Fruit fly (Drosophila melanogaster): Measurements from ENCODE around the gene Cpr67B.

DNA sequence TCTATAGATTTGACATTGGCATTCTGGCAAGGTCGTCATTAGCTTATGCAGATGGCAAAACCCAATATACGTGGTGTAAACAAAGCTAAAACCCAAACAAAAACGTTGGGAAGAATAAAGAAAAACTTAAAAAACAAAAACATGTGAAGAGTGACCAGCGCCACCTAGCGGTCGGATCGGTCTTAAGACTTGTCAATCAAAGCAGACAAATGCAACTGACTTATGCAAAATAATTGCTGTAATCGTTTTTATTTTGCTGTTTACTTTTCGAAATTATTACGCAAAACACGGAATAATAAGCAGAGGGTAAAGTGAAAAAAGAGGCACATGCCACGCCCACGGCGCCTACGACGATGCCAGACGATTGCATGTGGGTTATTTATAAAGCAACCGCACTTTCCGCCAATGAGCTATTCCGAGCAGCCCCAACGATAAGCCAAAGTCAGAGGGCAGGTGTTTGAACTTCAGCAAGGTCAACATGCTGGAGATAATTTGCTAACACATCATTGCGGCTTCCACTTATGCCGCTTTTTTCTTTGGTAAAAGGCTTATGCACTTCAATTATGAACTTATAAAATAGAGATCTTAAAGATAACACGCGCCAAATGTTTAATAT, 48.4 kb upstream of the Cpr67B start:
- TF ChIP-seq Kr (GFP tag; optimal IDR thresholded peaks at IDR 0.05): no peak
- no peak for TF ChIP-seq CG6854 (GFP tag; optimal IDR thresholded peaks at IDR 0.05)
- TF ChIP-seq ara (GFP tag; IDR thresholded peaks at IDR 0.05): no peak
- no peak for TF ChIP-seq gro (GFP tag; optimal IDR thresholded peaks at IDR 0.05)
- no peak for TF ChIP-seq Rfx (GFP tag; IDR thresholded peaks at IDR 0.05)
- TF ChIP-seq gcm2 (GFP tag; optimal IDR thresholded peaks at IDR 0.05): no peak
- no peak for TF ChIP-seq Abd-B (GFP tag; optimal IDR thresholded peaks at IDR 0.05)
- no peak for TF ChIP-seq Tbp (GFP tag; optimal IDR thresholded peaks at IDR 0.05)
- no peak for TF ChIP-seq CHES-1-like (GFP tag; optimal IDR thresholded peaks at IDR 0.05)
- no peak for TF ChIP-seq salm (tag; optimal IDR thresholded peaks at IDR 0.05)
